Worm (Caenorhabditis elegans) whole organism, L2 larva: ENCODE results near the gene R06F6.12.

Source experiments
- R02D3.7 ChIP-seq: fragments of 150-350 bp; optimal IDR thresholded peaks from 2 replicates; lab custom pipeline; 2014; ENCODE audit warnings: missing biosample characterization, missing genetic modification characterization
- aly-2 ChIP-seq: fragments of 150-350 bp; optimal IDR thresholded peaks from 2 replicates; lab custom pipeline; 2014; ENCODE audit warnings: missing biosample characterization, missing genetic modification characterization
- lin-13 ChIP-seq: fragments of 150-350 bp; optimal IDR thresholded peaks from 2 replicates; lab custom pipeline; 2014; ENCODE audit warnings: missing biosample characterization, missing genetic modification reagents, missing genetic modification characterization

- TF ChIP-seq aly-2 (tag; lab: Kevin White, UChicago), result no peak
- TF ChIP-seq R02D3.7 (tag; lab: Kevin White, UChicago), result no peak
- TF ChIP-seq lin-13 (GFP tag; lab: Kevin White, UChicago), result no peak
Measured at ce11 chrII:10829572-10829971, 5.7 kb upstream of the R06F6.12 start.
